Fruit fly (Drosophila melanogaster) whole organism, pupa: ENCODE results near the gene Sb.

ENCODE experiments used
- CG10348 ChIP-seq: fragments of 200-800 bp; sonication (Bioruptor generic); IDR thresholded peaks from 2 replicates; pipeline ENCODE4 v1.3.6; 2022; ENCODE audit warnings: missing biosample characterization, missing genetic modification characterization
- CG12605 ChIP-seq: fragments of 200-800 bp; sonication (Bioruptor generic); IDR thresholded peaks from 2 replicates; pipeline ENCODE4 v1.3.6; 2022; ENCODE audit warnings: missing biosample characterization, missing genetic modification characterization
- CG13204 ChIP-seq: fragments of 200-800 bp; sonication (Bioruptor generic); optimal IDR thresholded peaks from 2 replicates; lab custom pipeline; 2018; ENCODE audit warnings: missing biosample characterization, mild to moderate bottlenecking, missing genetic modification characterization, moderate library complexity
- CG14655 ChIP-seq: fragments of 200-800 bp; sonication (Bioruptor generic); optimal IDR thresholded peaks from 3 replicates; lab custom pipeline; 2017; ENCODE audit warnings: mild to moderate bottlenecking, missing biosample characterization, missing genetic modification reagents, missing genetic modification characterization
- CG15710 ChIP-seq: fragments of 200-800 bp; sonication (Bioruptor generic); optimal IDR thresholded peaks from 2 replicates; lab custom pipeline; 2018; ENCODE audit warnings: missing biosample characterization, mild to moderate bottlenecking, missing genetic modification characterization, moderate library complexity
- CG17806 ChIP-seq: fragments of 200-800 bp; sonication (Bioruptor generic); optimal IDR thresholded peaks from 2 replicates; lab custom pipeline; 2018; ENCODE audit warnings: missing biosample characterization, mild to moderate bottlenecking, missing genetic modification characterization, moderate library complexity
- CG32121 ChIP-seq: fragments of 200-800 bp; sonication (Bioruptor generic); IDR thresholded peaks from 2 replicates; pipeline ENCODE4 v1.3.6; 2022; ENCODE audit warnings: missing biosample characterization, missing genetic modification characterization
- CG34367 ChIP-seq: fragments of 200-800 bp; sonication (Bioruptor generic); optimal IDR thresholded peaks from 2 replicates; lab custom pipeline; 2018; ENCODE audit warnings: missing biosample characterization, mild to moderate bottlenecking, missing genetic modification characterization
- CG4496 ChIP-seq: fragments of 200-800 bp; sonication (Bioruptor generic); IDR thresholded peaks from 3 replicates; pipeline ENCODE4 v1.3.6; 2022; ENCODE audit warnings: missing biosample characterization, missing genetic modification characterization
- CG8159 ChIP-seq: fragments of 200-800 bp; sonication (Bioruptor generic); optimal IDR thresholded peaks from 3 replicates; lab custom pipeline; 2018; ENCODE audit warnings: missing biosample characterization, mild to moderate bottlenecking, missing genetic modification characterization, moderate library complexity
- CG8301 ChIP-seq: fragments of 200-800 bp; sonication (Bioruptor generic); optimal IDR thresholded peaks from 2 replicates; lab custom pipeline; 2018; ENCODE audit warnings: missing biosample characterization, mild to moderate bottlenecking, missing genetic modification characterization
- CG9948 ChIP-seq: fragments of 200-800 bp; sonication (Bioruptor generic); optimal IDR thresholded peaks from 2 replicates; lab custom pipeline; 2018; ENCODE audit warnings: missing biosample characterization, mild to moderate bottlenecking, missing genetic modification characterization, moderate library complexity
- D1 ChIP-seq: fragments of 200-800 bp; sonication (Bioruptor generic); optimal IDR thresholded peaks from 2 replicates; lab custom pipeline; 2018; ENCODE audit warnings: missing biosample characterization, mild to moderate bottlenecking, missing genetic modification characterization, moderate library complexity
- EcR ChIP-seq: fragments of 200-800 bp; sonication (Bioruptor generic); optimal IDR thresholded peaks from 3 replicates; lab custom pipeline; 2019; ENCODE audit warnings: missing biosample characterization, missing genetic modification characterization, mild to moderate bottlenecking, moderate library complexity, missing genetic modification reagents
- Ets98B ChIP-seq: fragments of 200-800 bp; sonication (Bioruptor generic); IDR thresholded peaks from 2 replicates; pipeline ENCODE4 v1.3.6; 2022; ENCODE audit warnings: missing biosample characterization, missing genetic modification characterization
- Pif1A ChIP-seq: fragments of 200-800 bp; sonication (Bioruptor generic); optimal IDR thresholded peaks from 3 replicates; lab custom pipeline; 2016; ENCODE audit warnings: missing biosample characterization, missing genetic modification characterization
- Pif1B ChIP-seq: fragments of 200-800 bp; sonication (Bioruptor generic); optimal IDR thresholded peaks from 3 replicates; lab custom pipeline; 2016; ENCODE audit warnings: missing biosample characterization, missing genetic modification characterization
- Snoo ChIP-seq: fragments of 200-800 bp; sonication (Bioruptor generic); optimal IDR thresholded peaks from 3 replicates; lab custom pipeline; 2017; ENCODE audit warnings: missing biosample characterization, mild to moderate bottlenecking, missing genetic modification characterization, inconsistent platforms
- fd96Ca ChIP-seq: fragments of 200-800 bp; sonication (Bioruptor generic); IDR thresholded peaks from 3 replicates; pipeline ENCODE4 v1.3.6; 2022; ENCODE audit warnings: missing biosample characterization, missing genetic modification characterization
- gl ChIP-seq: fragments of 200-800 bp; sonication (Bioruptor generic); optimal IDR thresholded peaks from 2 replicates; lab custom pipeline; 2018; ENCODE audit warnings: missing biosample characterization, mild to moderate bottlenecking, missing genetic modification characterization
- rn ChIP-seq: fragments of 200-800 bp; sonication (Bioruptor generic); IDR thresholded peaks from 2 replicates; pipeline ENCODE4 v1.3.6; 2022; ENCODE audit warnings: missing biosample characterization, missing genetic modification characterization

Gene Sb

DNA sequence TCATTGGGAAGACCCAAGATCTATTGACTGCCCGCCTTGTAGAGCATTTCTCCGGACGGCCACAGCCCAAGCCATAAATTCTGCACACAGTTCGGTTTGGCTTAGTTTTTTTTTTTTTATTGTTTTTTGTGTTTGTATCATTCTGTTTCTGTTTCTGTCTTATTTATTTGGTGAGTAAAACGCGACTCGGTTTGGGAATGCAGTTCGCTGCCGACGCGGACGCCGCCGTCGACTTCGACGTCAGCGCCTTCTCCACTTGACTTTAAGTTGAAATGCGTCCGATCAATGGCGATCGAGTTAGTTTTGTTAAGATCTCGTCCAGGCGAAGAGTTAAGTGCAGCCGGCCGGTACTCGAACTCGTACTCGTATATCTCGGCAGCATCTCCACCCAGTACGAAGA lies at the start of gene Sb:
Gene Sb, plus strand, starts transcription at position 301 of the 400 bp plus-strand sequence.
- TF ChIP-seq EcR (GFP tag; lab: Kevin White, UChicago) (no peak), CG13204 (GFP tag; lab: Kevin White, UChicago) (no peak), CG8301 (tag; lab: Kevin White, UChicago) (no peak), CG17806 (tag; lab: Kevin White, UChicago) (no peak), CG14655 (GFP tag; lab: Kevin White, UChicago) (no peak), CG9948 (tag; lab: Kevin White, UChicago) (no peak), CG10348 (GFP tag; lab: Robert Waterston, UW) (no peak), Snoo (tag; lab: Kevin White, UChicago) (no peak), D1 (tag; lab: Kevin White, UChicago) (no peak), CG12605 (GFP tag; lab: Robert Waterston, UW) (no peak), CG32121 (no peak), CG8159 (tag; lab: Kevin White, UChicago) (no peak), CG34367 (tag; lab: Kevin White, UChicago) (no peak), rn (GFP tag; lab: Robert Waterston, UW) (no peak), Ets98B (GFP tag; lab: Robert Waterston, UW) (no peak), Pif1A (GFP tag; lab: Kevin White, UChicago) (no peak), Pif1B (GFP tag; lab: Kevin White, UChicago) (no peak), fd96Ca (GFP tag; lab: Robert Waterston, UW) (no peak), CG15710 (tag; lab: Kevin White, UChicago) (no peak)

DNA sequence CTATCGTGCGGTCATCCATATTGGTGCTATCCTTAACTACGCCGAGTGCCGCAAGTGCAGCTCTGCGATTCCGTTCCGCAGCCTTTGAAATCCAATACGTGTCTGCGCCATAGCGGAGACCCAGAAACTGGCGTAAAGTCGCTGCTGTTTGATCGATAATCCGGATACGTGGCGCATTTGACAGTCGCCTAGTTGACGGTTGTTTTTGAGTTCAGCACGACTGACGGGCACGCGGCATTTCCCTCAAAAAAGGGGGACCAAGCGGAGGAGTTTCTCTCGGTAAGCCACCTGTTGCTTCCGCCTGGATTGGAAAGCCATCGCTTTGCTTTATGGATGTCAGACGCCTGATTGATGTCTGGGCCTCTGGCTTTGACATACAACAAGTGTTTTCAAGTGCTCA lies 48.5 kb upstream of the Sb start, which contains the start of gene CG10185:
Gene CG10185, minus strand, starts transcription at position 101 of the 400 bp plus-strand sequence.
- no peak for TF ChIP-seq EcR (GFP tag; lab: Kevin White, UChicago)
- TF ChIP-seq Pif1A (GFP tag; lab: Kevin White, UChicago) = no peak
- TF ChIP-seq fd96Ca (GFP tag; lab: Robert Waterston, UW) = no peak
- TF ChIP-seq Ets98B (GFP tag; lab: Robert Waterston, UW) = no peak
- no peak for TF ChIP-seq CG17806 (tag; lab: Kevin White, UChicago)
- no peak for TF ChIP-seq rn (GFP tag; lab: Robert Waterston, UW)
- no peak for TF ChIP-seq CG9948 (tag; lab: Kevin White, UChicago)
- no peak for TF ChIP-seq Snoo (tag; lab: Kevin White, UChicago)
- TF ChIP-seq Pif1B (GFP tag; lab: Kevin White, UChicago) = no peak
- TF ChIP-seq CG14655 (GFP tag; lab: Kevin White, UChicago) = no peak

DNA sequence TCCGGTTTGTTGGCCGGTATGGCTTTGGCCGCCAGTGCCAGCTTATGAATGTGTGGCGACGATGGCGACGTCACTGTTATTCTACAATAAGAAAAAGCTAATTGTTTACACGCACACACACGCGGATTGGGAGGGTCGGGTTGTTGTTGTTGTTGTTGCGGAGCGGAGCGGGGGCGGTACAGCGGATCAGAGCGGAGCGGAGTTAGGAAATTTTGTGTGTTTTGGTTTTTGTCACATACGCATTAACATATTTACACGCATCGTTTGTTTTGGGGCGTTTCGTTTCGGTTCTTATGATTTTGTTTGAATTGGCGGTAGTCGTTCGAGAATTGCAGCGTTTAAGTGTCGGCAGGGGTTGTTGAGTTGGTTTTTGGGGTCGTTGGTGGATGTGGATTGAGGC lies 46.7 kb upstream of the Sb start:
- TF ChIP-seq CG12605 (GFP tag; lab: Robert Waterston, UW) = no peak
- TF ChIP-seq gl (tag; lab: Kevin White, UChicago) = no peak
- no peak for TF ChIP-seq D1 (tag; lab: Kevin White, UChicago)
- TF ChIP-seq Snoo (tag; lab: Kevin White, UChicago) = no peak
- TF ChIP-seq CG32121 = no peak
- TF ChIP-seq CG17806 (tag; lab: Kevin White, UChicago) = no peak
- TF ChIP-seq CG8159 (tag; lab: Kevin White, UChicago) = no peak
- no peak for TF ChIP-seq CG8301 (tag; lab: Kevin White, UChicago)
- TF ChIP-seq Pif1A (GFP tag; lab: Kevin White, UChicago) = no peak
- TF ChIP-seq rn (GFP tag; lab: Robert Waterston, UW) = no peak
- no peak for TF ChIP-seq CG34367 (tag; lab: Kevin White, UChicago)
- TF ChIP-seq CG13204 (GFP tag; lab: Kevin White, UChicago) = no peak
- TF ChIP-seq CG10348 (GFP tag; lab: Robert Waterston, UW) = no peak
- TF ChIP-seq CG14655 (GFP tag; lab: Kevin White, UChicago) = no peak
- TF ChIP-seq, all 21 proteins: peak for 0

DNA sequence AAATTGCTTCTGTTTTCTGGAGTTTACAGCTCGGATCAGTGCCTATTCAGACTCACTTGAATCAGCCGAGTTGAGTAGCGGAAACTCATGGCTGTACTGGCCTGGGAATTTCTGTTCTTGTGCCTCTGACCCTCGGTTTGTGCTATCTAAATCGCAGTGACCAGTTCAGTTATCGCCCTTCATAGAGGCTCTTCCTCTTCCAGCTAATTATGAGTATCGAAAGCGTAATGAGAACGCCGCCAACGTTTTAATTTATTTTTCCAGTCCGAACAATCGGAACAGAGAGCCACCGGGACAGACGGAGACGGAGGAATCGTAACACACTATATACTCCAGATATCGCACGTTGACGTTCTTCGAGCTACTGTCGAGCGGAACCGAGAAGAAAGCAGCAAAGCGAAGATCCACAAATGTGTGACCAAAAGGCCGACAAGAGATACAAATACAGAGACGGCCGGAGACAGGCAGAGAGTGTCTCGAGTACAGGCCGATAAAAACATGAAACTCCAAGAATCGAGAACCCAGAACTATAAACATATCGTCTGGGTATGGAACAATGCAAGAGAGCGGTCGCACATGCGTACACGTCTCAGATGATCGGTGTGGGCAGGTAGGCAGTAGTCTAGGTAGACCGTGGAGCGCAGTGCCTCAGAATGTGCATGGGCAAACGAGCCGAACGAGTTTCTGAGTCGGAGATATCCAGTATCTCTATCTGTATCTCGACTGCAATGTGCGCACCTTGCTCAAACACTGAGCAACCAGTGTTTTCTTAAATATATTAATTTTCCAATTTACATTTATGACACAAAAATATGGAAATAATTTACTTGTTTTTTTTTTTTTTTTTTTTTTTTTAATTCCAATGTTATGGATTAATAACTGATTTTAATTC lies 44.0 kb upstream of the Sb start:
- TF ChIP-seq EcR (GFP tag; lab: Kevin White, UChicago) (peak; percentile 55), CG8159 (tag; lab: Kevin White, UChicago) (peak; percentile 80), CG10348 (GFP tag; lab: Robert Waterston, UW) (no peak), CG32121 (peak; percentile 86), CG12605 (GFP tag; lab: Robert Waterston, UW) (peak; percentile 89), CG15710 (tag; lab: Kevin White, UChicago) (peak; percentile 82), Snoo (tag; lab: Kevin White, UChicago) (peak; percentile 58), D1 (tag; lab: Kevin White, UChicago) (peak; percentile 39), CG8301 (tag; lab: Kevin White, UChicago) (peak; percentile 66), rn (GFP tag; lab: Robert Waterston, UW) (peak; percentile 54), fd96Ca (GFP tag; lab: Robert Waterston, UW) (peak; percentile 73; the same call in 2 of the 3 replicates), CG34367 (tag; lab: Kevin White, UChicago) (peak; percentile 70), CG17806 (tag; lab: Kevin White, UChicago) (peak; percentile 82), CG9948 (tag; lab: Kevin White, UChicago) (peak; percentile 71), gl (tag; lab: Kevin White, UChicago) (peak; percentile 4), CG14655 (GFP tag; lab: Kevin White, UChicago) (no peak), Ets98B (GFP tag; lab: Robert Waterston, UW) (peak; percentile 88), Pif1A (GFP tag; lab: Kevin White, UChicago) (peak; percentile 90), CG4496 (GFP tag; lab: Robert Waterston, UW) (peak; percentile 83; the same call in 2 of the 3 replicates), Pif1B (GFP tag; lab: Kevin White, UChicago) (peak; percentile 90), CG13204 (GFP tag; lab: Kevin White, UChicago) (peak; percentile 6)
- TF ChIP-seq, all 21 proteins: peak for 19
